Worm (Caenorhabditis elegans) whole organism, L4/young adult: Measurements from ENCODE around the gene F01D5.5.

Source experiments
- W03F9.2 ChIP-seq: fragments of 150-350 bp; optimal IDR thresholded peaks from 2 replicates; lab custom pipeline; 2014; ENCODE audit warnings: missing biosample characterization, missing genetic modification characterization
- dao-5 ChIP-seq: sonication (generic microtip); optimal IDR thresholded peaks from 2 replicates; lab custom pipeline; 2016; ENCODE audit warnings: missing genotype, missing genetic modification characterization, moderate library complexity, missing compliant biosample characterization
- him-1 ChIP-seq: sonication (generic microtip); optimal IDR thresholded peaks from 2 replicates; lab custom pipeline; 2016; ENCODE audit warnings: missing genotype, missing genetic modification reagents, missing genetic modification characterization, missing compliant biosample characterization

Gene F01D5.5

DNA sequence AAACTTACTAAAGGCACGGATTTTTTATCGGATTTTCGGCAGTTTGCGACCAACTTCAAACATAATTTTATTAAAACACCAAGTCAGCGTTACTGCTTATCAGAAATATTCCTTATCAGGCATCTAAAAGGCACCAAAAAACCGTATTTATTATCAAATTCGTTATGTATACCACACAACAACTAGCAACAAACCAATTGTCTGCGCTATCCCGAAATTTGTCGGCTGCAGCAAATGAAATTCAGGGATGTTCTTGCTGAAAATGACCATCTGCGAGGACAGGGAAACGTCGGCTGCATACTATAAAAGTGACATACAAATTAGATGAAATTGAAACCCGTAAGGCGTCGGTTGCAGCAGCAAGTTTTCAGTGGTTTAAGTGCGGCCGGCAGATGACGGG, 4.1 kb downstream of the F01D5.5 start:
- TF ChIP-seq him-1 (tag; lab: Kevin White, UChicago) (no peak), dao-5 (no peak), W03F9.2 (tag; lab: Kevin White, UChicago) (no peak)

DNA sequence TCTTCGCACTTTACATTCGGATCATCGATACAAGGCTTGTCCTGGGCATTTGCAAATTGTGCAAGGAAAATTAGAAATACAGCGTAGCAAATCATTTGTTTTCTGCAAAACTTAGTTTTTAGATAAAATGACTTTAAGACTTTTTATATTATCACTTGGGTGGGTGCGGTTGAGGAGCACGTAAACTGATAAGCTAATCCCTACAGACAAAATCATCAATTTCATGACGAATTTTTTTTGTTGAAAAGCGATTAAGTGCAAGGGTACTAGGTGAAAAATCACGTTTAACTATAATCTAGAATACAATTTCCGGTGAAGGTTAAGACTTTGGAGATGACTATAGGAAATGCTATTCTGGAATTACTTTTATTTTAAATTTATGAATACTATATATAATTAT, 4.6 kb downstream of the F01D5.5 start, which contains the start of gene F01D5.1:
TSS of gene F01D5.1 (minus strand) at position 105 of the 400 bp plus-strand sequence.
- TF ChIP-seq W03F9.2 (tag; lab: Kevin White, UChicago) = no peak

DNA sequence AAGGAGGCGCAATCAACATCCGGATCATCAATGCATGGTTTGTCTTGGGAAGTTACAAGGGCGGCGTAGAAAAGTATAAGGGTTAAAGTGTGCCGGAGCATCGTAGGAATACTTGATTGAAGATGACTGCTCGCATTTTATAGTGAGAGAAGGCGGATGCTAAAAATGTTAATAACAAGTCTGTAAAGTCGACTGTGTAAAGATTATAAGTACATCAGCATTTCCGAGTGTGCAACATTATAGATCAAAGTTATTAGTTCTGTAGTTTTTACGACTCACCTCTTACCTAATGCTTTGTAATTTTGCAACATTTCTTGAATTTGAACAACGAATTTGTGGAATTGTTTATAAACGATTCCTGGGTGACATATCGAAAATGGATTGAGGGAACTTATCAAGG, 7.2 kb downstream of the F01D5.5 start, which contains the start of gene Y39G8B.7:
TSS of gene Y39G8B.7 (minus strand) at position 101 of the 400 bp plus-strand sequence.
- TF ChIP-seq dao-5 (no peak), him-1 (tag; lab: Kevin White, UChicago) (no peak), W03F9.2 (tag; lab: Kevin White, UChicago) (no peak)

DNA sequence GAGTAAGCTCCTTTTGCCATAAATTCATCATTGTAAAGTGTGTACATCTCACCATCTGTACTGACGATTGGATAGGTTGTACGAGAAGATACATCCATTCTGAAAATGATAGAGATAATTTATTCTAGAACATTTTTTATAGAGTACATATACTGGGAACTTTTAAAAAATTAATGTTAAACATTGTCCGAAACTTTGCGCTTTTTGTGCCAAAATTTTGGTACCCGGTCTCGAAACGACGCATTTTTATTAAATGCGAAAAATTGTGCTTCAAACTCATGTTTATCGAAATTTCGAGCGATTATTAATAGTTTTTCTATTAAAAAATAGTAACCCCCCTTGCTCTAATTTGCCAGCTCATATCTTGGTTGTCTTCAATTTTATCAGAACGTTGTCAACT, 10.4 kb downstream of the F01D5.5 start, which contains the start of gene Y39G8B.5:
TSS of gene Y39G8B.5 (minus strand) at position 101 of the 400 bp plus-strand sequence.
- TF ChIP-seq him-1 (tag; lab: Kevin White, UChicago) (no peak), W03F9.2 (tag; lab: Kevin White, UChicago) (no peak), dao-5 (no peak)

DNA sequence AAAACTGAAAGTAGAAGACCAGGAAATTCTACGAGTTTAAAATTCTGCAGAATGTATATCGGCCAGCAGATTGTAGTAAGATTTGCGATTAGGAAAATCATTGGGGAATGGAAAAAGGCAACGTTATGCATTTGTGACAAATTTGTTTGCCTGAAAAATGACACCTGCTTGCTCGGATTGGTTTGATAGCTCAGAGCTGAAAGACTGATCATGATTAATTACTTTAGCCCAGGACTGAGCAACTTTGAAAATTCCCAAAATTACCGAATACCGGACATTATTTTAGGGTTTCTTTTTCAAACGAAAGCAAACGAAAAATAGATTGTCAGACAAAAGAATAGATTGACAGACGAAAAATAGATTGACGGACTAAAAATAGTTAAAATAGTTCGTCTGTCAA, 17.5 kb downstream of the F01D5.5 start, which contains the start of gene sre-47:
TSS of gene sre-47 (minus strand) at position 101 of the 400 bp plus-strand sequence.
- TF ChIP-seq him-1 (tag; lab: Kevin White, UChicago) = no peak
- no peak for TF ChIP-seq W03F9.2 (tag; lab: Kevin White, UChicago)
- TF ChIP-seq dao-5 = no peak

DNA sequence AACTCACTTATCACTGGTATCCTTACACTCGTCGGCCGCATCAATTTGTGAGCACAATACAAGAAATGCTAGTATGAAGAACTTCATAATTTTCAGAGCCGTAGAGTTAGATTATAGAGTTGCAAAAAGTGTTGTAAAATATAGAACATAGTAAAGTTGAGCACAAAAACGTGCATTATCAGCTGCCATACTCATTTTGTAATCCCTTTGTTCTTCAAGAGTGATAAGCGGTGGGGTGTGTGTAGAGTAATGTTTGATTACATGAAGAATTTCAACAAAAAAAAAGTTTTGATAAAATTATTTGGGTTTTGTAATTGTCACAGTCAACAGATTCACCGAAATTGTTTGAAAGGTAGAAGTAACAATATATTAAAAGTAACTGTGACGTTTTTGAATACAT, 19.2 kb downstream of the F01D5.5 start, which contains the start of the genes Y39G8B.13 and Y39G8B.10:
TSS of gene Y39G8B.13 (minus strand) at position 125 of the 400 bp plus-strand sequence.
TSS of gene Y39G8B.10 (minus strand) at position 193 of the 400 bp plus-strand sequence.
- no peak for TF ChIP-seq W03F9.2 (tag; lab: Kevin White, UChicago)
- TF ChIP-seq him-1 (tag; lab: Kevin White, UChicago) = no peak
- no peak for TF ChIP-seq dao-5

DNA sequence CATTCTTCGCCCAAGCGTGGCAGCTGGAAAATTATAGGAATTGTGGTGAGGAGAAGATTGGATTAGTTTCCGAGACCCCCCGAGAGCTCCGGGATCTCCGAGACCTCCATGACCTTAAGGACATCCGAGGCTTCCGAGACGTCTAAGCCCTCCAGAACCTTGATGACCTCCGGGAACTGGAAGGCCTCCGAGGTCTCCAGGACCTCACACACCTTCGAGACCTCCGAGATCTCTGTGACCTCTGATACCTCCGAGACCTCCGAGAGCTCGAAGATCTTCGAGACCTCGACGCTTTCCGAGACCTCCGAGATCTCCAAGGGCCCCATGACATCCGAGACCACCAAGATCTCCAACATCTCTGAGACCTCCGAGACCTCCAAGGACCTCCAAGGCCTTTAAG, 19.9 kb downstream of the F01D5.5 start:
- TF ChIP-seq him-1 (tag; lab: Kevin White, UChicago) = no peak
- no peak for TF ChIP-seq W03F9.2 (tag; lab: Kevin White, UChicago)
- no peak for TF ChIP-seq dao-5

DNA sequence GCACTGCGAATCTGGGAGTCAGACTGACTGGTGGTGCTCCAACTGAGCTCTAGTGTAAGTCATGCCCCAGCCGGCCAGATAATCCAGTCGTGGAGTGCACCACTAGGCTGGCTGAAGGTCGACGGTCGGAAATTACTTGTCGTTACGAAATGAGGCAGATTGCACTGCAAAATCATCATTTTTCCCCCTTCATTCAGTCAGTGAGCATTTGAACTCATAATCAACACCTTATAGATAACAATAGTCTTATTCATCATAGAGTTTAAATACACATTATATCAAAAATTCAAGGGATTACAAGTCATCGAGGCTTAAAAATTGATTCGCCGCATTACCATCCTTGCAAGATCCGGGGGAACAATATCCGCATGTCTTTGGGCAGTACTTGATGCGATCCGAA, 20.3 kb downstream of the F01D5.5 start:
- no peak for TF ChIP-seq W03F9.2 (tag; lab: Kevin White, UChicago)
- TF ChIP-seq dao-5 = no peak
- TF ChIP-seq him-1 (tag; lab: Kevin White, UChicago) = no peak

DNA sequence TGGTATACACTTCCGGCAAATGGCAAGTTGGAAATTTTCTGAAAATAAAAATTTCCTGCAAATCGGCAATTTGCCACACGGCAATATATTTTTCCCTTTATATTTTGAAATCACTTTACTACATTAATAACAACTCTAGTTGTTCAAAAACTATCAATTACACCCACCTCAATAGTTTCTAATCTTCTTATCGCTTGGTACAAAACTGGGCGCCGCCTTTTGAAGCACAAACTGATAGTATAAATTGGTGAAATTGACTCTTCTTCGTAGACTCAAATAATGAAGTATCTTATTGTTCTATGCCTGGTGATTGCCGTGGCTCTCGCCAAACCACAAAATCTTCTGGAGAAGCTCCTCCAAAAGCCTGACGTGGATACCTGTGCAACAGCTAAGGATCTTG, 21.0 kb downstream of the F01D5.5 start, which contains the start of gene Y39G8B.9:
TSS of gene Y39G8B.9 (plus strand) at position 269 of the 400 bp plus-strand sequence.
- TF ChIP-seq W03F9.2 (tag; lab: Kevin White, UChicago) (no peak), him-1 (tag; lab: Kevin White, UChicago) (no peak), dao-5 (no peak)

DNA sequence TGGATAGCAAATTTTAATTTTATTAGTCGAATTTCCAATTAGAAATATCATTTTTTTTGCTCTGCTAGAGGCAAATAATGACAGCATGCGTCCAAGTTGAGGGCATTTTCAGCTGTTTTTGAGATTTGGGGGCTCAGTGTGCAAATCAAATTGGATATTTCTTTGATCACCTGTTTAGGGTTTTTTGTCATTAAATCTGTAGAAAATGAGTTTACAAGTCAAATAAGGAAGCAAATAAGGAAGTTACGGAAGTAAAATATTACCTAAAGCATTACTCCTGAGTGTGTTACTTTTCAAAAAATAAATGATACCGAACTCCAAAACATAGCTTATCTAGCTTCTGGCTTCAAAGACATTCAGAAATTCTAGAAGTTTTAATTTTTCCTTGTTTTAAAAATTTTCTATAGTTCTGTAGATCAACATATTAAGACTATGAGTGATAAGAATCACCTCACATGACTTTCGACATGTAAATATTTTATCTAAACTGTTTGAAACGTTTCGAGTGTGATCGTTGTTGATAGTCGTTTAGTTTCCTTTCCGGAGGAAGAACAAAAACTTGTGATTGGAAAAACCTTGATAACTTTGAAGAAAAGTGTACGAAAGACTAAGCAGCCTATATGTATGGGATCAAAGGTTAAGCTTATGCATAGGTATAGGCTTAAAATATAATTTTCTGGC, 22.1 kb downstream of the F01D5.5 start, which contains the start of gene sre-48:
TSS of gene sre-48 (minus strand) at position 51 of the 681 bp plus-strand sequence.
- TF ChIP-seq dao-5 (no peak), W03F9.2 (tag; lab: Kevin White, UChicago) (no peak), him-1 (tag; lab: Kevin White, UChicago) (no peak)

DNA sequence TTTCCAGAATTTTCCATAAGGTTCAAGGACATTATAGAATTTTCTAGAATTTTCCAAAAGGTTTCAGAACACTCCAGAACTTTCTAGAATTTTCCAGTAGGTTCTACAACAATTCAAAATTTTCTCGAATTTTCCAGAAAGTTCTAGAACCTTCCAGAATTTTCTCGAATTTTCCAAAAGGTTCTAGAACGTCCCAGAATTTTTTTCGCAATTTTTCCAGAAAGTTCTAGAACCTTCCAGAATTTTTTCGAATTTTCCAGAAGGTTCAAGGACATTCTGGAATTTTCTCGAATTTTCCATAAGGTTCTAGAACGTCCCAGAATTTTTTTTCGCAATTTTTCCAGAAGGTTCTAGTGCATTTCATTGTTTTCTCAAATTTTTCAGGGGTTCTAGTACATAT, 24.4 kb downstream of the F01D5.5 start:
- no peak for TF ChIP-seq him-1 (tag; lab: Kevin White, UChicago)
- TF ChIP-seq W03F9.2 (tag; lab: Kevin White, UChicago) = no peak
- TF ChIP-seq dao-5 = no peak

DNA sequence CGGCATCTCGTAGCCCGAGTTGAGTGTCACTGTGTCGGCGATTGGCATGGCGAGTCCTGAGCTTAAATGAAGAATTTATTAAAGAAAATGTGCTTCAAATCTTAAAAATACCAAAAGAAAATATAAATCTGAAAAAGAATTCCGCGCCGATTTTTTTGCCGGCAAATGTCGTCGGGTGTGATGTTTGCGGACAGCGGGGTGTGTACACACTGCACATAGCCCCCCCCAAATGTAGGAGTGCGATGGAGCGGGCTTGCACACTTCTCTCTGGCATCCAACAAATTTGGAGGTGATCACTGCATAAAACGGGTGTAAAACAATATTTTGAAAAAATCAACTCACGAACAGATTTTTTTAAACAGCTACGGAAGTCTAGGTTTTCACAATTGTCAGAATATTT, 25.9 kb downstream of the F01D5.5 start, which contains the start of gene Y39G8B.2:
TSS of gene Y39G8B.2 (minus strand) at position 61 of the 400 bp plus-strand sequence.
- TF ChIP-seq him-1 (tag; lab: Kevin White, UChicago) (no peak), W03F9.2 (tag; lab: Kevin White, UChicago) (no peak)

DNA sequence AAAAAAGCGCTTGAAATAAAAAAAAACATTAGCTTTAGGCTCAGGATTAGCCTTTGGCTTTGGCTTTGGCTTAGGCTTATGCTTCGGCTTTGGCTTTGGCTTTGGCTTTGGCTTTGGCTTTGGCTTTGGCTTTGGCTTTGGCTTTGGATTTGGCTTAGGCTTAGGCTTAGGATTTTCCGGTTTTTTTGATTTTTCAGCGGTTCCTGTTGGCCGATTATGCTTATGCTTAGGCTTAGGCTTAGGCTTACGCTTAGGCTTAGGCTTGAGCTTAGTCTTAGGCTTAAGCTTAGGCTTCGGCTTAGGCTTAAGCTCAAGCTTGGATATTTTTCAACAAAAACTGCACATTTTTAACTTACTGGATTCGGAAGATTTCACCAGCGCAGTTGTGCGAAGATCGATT, 28.0 kb downstream of the F01D5.5 start:
- TF ChIP-seq him-1 (tag; lab: Kevin White, UChicago) (no peak), dao-5 (no peak), W03F9.2 (tag; lab: Kevin White, UChicago) (no peak)

DNA sequence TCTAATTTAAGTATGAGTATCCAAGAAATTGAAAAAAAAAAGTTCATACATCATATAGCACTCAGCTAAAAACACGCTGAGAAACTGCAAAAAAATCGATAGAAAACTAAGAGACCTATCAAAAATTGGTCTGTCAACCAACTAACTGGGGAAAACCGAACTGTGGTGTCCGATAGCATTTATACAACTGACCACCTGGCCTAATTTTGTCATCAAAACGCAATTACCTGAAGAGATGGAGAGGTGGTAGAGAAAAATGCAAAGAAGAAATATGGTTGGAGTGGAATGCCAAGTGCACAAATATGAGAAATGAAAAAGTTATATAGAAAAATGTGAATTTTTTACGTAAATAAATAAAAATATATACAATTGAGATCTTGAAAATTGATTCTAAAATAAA, 28.6 kb downstream of the F01D5.5 start, which contains the start of gene Y39G8B.1:
TSS of gene Y39G8B.1 (minus strand) at position 299 of the 400 bp plus-strand sequence.
- peak; percentile 27 for TF ChIP-seq W03F9.2 (tag; lab: Kevin White, UChicago)
- no peak for TF ChIP-seq him-1 (tag; lab: Kevin White, UChicago)
- no peak for TF ChIP-seq dao-5
